Worm (Caenorhabditis elegans): ENCODE results near the gene clec-80.

ce11 chrIV:2785057-2785456 lies 38.5 kb upstream of the clec-80 start:
- TF ChIP-seq pha-4 (tag; optimal IDR thresholded peaks at IDR 0.05) = peak; percentile 71
- TF ChIP-seq lsy-2 (tag; optimal IDR thresholded peaks at IDR 0.05) = no peak
- TF ChIP-seq ceh-39 (tag; optimal IDR thresholded peaks at IDR 0.05) = no peak
- TF ChIP-seq nhr-2 (tag; optimal IDR thresholded peaks at IDR 0.05) = no peak
- no peak for TF ChIP-seq nhr-12 (tag; optimal IDR thresholded peaks at IDR 0.05)
- no peak for TF ChIP-seq mep-1 (tag; optimal IDR thresholded peaks at IDR 0.05)
- no peak for TF ChIP-seq lin-32 (GFP tag; optimal IDR thresholded peaks at IDR 0.05)
- TF ChIP-seq nhr-28 (tag; optimal IDR thresholded peaks at IDR 0.05) = no peak
- TF ChIP-seq lin-13 (tag; optimal IDR thresholded peaks at IDR 0.05) = no peak
- TF ChIP-seq nhr-76 (tag; optimal IDR thresholded peaks at IDR 0.05) = no peak
- TF ChIP-seq ham-2 (GFP tag; optimal IDR thresholded peaks at IDR 0.05) = no peak
- no peak for TF ChIP-seq snpc-4 (tag; optimal IDR thresholded peaks at IDR 0.05)
- TF ChIP-seq elt-1 (tag; optimal IDR thresholded peaks at IDR 0.05; ENCODE audit: borderline replicate concordance, insufficient read depth) = no peak
- no peak for TF ChIP-seq unc-39 (tag; optimal IDR thresholded peaks at IDR 0.05)

All from whole organism, mixed stage, embryonic.